Worm (Caenorhabditis elegans): ENCODE results near the gene spsb-1.

DNA sequence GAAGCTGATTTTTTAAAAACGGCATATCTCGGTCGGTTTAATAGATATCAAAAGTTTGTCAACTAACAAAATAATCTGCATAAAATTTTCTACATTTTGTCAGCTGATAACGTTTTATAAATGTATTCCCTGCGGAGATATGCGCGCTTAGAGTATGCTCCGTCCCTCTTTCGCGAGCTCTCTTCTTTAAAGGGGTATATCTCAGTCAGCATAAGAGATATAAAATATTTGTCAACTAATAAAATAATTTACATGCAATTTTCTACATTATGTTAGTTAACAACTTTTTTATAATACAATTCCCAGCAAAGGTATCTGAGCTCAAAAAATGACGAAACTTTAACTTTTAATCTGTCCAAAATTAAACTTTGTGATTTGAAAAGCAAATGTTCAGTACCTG lies 68.9 kb downstream of the spsb-1 start:
- no peak for TF ChIP-seq alr-1 (tag; optimal IDR thresholded peaks at IDR 0.05)
- no peak for TF ChIP-seq lsy-2 (tag; optimal IDR thresholded peaks at IDR 0.05)
- no peak for TF ChIP-seq unc-39 (tag; optimal IDR thresholded peaks at IDR 0.05)
- no peak for TF ChIP-seq zag-1 (tag; optimal IDR thresholded peaks at IDR 0.05)
